Worm (Caenorhabditis elegans) whole organism, mixed stage, embryonic: ENCODE measurements around the gene T27E7.4.

ENCODE experiments used
- elt-3 ChIP-seq: fragments of 150-350 bp; optimal IDR thresholded peaks from 2 replicates; lab custom pipeline; 2014; ENCODE audit warnings: missing biosample characterization, missing genetic modification characterization
- unc-120 ChIP-seq: sonication (generic microtip); optimal IDR thresholded peaks from 2 replicates; lab custom pipeline; 2017; ENCODE audit warnings: missing genetic modification characterization, missing compliant biosample characterization; ENCODE audit not compliant: poor library complexity, severe bottlenecking

- TF ChIP-seq unc-120 (tag; lab: Kevin White, UChicago) (no peak), elt-3 (no peak)
Measured at ce11 chrIV:14532366-14532765, 2.5 kb downstream of the T27E7.4 start.
